Worm (Caenorhabditis elegans) whole organism, L4/young adult: ENCODE results near the gene ncs-5.

Experiments used
- W03F9.2 ChIP-seq: fragments of 150-350 bp; optimal IDR thresholded peaks from 2 replicates; lab custom pipeline; 2014; ENCODE audit warnings: missing biosample characterization, missing genetic modification characterization
- dao-5 ChIP-seq: sonication (generic microtip); optimal IDR thresholded peaks from 2 replicates; lab custom pipeline; 2016; ENCODE audit warnings: missing genotype, missing genetic modification characterization, moderate library complexity, missing compliant biosample characterization
- him-1 ChIP-seq: sonication (generic microtip); optimal IDR thresholded peaks from 2 replicates; lab custom pipeline; 2016; ENCODE audit warnings: missing genotype, missing genetic modification reagents, missing genetic modification characterization, missing compliant biosample characterization

Gene ncs-5

ce11 chrV:18802077-18802476 lies 17.5 kb upstream of the ncs-5 start, which contains the start of gene C54E10.11:
Gene C54E10.11 (minus strand): TSS chrV:18802177.
- TF ChIP-seq him-1 (tag; lab: Kevin White, UChicago): no peak
- TF ChIP-seq W03F9.2 (tag; lab: Kevin White, UChicago): no peak
- no peak for TF ChIP-seq dao-5 (tag; lab: Kevin White, UChicago)

- TF ChIP-seq him-1 (tag; lab: Kevin White, UChicago) (no peak), W03F9.2 (tag; lab: Kevin White, UChicago) (no peak), dao-5 (tag; lab: Kevin White, UChicago) (no peak)
Measured at ce11 chrV:18803260-18803659, 16.3 kb upstream of the ncs-5 start, which contains the start of gene C54E10.10. Gene C54E10.10 (minus strand): TSS chrV:18803360.

- TF ChIP-seq W03F9.2 (tag; lab: Kevin White, UChicago) (no peak), dao-5 (tag; lab: Kevin White, UChicago) (no peak), him-1 (tag; lab: Kevin White, UChicago) (no peak)
Measured at ce11 chrV:18806409-18806808, 13.2 kb upstream of the ncs-5 start, which contains the start of gene sri-10. Gene sri-10 (minus strand): TSS chrV:18806509.

ce11 chrV:18808621-18809020 lies 10.9 kb upstream of the ncs-5 start, which contains the start of gene C54E10.6:
Gene C54E10.6 (minus strand): TSS chrV:18808729.
- TF ChIP-seq him-1 (tag; lab: Kevin White, UChicago): no peak
- no peak for TF ChIP-seq dao-5 (tag; lab: Kevin White, UChicago)
- no peak for TF ChIP-seq W03F9.2 (tag; lab: Kevin White, UChicago)

- no peak for TF ChIP-seq dao-5 (tag; lab: Kevin White, UChicago)
- TF ChIP-seq him-1 (tag; lab: Kevin White, UChicago): no peak
- no peak for TF ChIP-seq W03F9.2 (tag; lab: Kevin White, UChicago)
Measured at ce11 chrV:18810705-18811104, 8.9 kb upstream of the ncs-5 start, which contains the start of gene C54E10.3. Gene C54E10.3 (plus strand): TSS chrV:18811005.

ce11 chrV:18811360-18811759 lies 8.2 kb upstream of the ncs-5 start, which contains the start of gene C54E10.7:
Gene C54E10.7 (plus strand): TSS chrV:18811660.
- TF ChIP-seq W03F9.2 (tag; lab: Kevin White, UChicago) (no peak), him-1 (tag; lab: Kevin White, UChicago) (no peak), dao-5 (tag; lab: Kevin White, UChicago) (no peak)

- TF ChIP-seq dao-5 (tag; lab: Kevin White, UChicago): no peak
- TF ChIP-seq him-1 (tag; lab: Kevin White, UChicago): no peak
- TF ChIP-seq W03F9.2 (tag; lab: Kevin White, UChicago): no peak
Measured at ce11 chrV:18821569-18821968, 2.0 kb downstream of the ncs-5 start.

- TF ChIP-seq dao-5 (tag; lab: Kevin White, UChicago): no peak
- no peak for TF ChIP-seq W03F9.2 (tag; lab: Kevin White, UChicago)
- TF ChIP-seq him-1 (tag; lab: Kevin White, UChicago): no peak
Measured at ce11 chrV:18826445-18826844, 6.9 kb downstream of the ncs-5 start.

ce11 chrV:18827374-18827773 lies 7.8 kb downstream of the ncs-5 start:
- TF ChIP-seq dao-5 (tag; lab: Kevin White, UChicago) (no peak), W03F9.2 (tag; lab: Kevin White, UChicago) (no peak), him-1 (tag; lab: Kevin White, UChicago) (no peak)

ce11 chrV:18837125-18837524 lies 17.6 kb downstream of the ncs-5 start, which contains the start of gene cyp-33D3:
Gene cyp-33D3 (minus strand): TSS chrV:18837225.
- TF ChIP-seq dao-5 (tag; lab: Kevin White, UChicago) (no peak), W03F9.2 (tag; lab: Kevin White, UChicago) (no peak), him-1 (tag; lab: Kevin White, UChicago) (no peak)

- TF ChIP-seq W03F9.2 (tag; lab: Kevin White, UChicago) (no peak), dao-5 (tag; lab: Kevin White, UChicago) (no peak), him-1 (tag; lab: Kevin White, UChicago) (no peak)
Measured at ce11 chrV:18838799-18839354, 19.3 kb downstream of the ncs-5 start, which contains the start of gene nhr-65. Gene nhr-65 (plus strand): TSS chrV:18839304.

- TF ChIP-seq W03F9.2 (tag; lab: Kevin White, UChicago) (no peak), dao-5 (tag; lab: Kevin White, UChicago) (no peak), him-1 (tag; lab: Kevin White, UChicago) (no peak)
Measured at ce11 chrV:18842468-18842867, 22.9 kb downstream of the ncs-5 start.

- TF ChIP-seq W03F9.2 (tag; lab: Kevin White, UChicago) (no peak), dao-5 (tag; lab: Kevin White, UChicago) (no peak), him-1 (tag; lab: Kevin White, UChicago) (no peak)
Measured at ce11 chrV:18846480-18846879, 26.9 kb downstream of the ncs-5 start, which contains the start of gene nhr-230. Gene nhr-230 (plus strand): TSS chrV:18846780.

- no peak for TF ChIP-seq W03F9.2 (tag; lab: Kevin White, UChicago)
- TF ChIP-seq dao-5 (tag; lab: Kevin White, UChicago): no peak
- TF ChIP-seq him-1 (tag; lab: Kevin White, UChicago): no peak
Measured at ce11 chrV:18848578-18848977, 29.0 kb downstream of the ncs-5 start.
